Fruit fly (Drosophila melanogaster) whole organism, embryonic: Measurements from ENCODE around the gene trx.

Experiments used
- Abd-B ChIP-seq: fragments of 200-800 bp; sonication (Bioruptor generic); optimal IDR thresholded peaks from 2 replicates; lab custom pipeline; 2018; ENCODE audit warnings: missing biosample characterization, mild to moderate bottlenecking, missing genetic modification characterization, moderate library complexity
- Aef1 ChIP-seq: fragments of 200-800 bp; sonication (Bioruptor generic); IDR thresholded peaks from 3 replicates; pipeline ENCODE4 v1.3.6; 2022; ENCODE audit warnings: missing biosample characterization, missing genetic modification characterization
- Antp ChIP-seq: fragments of 200-800 bp; sonication (Bioruptor generic); optimal IDR thresholded peaks from 3 replicates; lab custom pipeline; 2016; ENCODE audit warnings: missing biosample characterization, missing genetic modification characterization
- BEAF-32 ChIP-seq: fragments of 200-800 bp; sonication (Bioruptor generic); optimal IDR thresholded peaks from 3 replicates; lab custom pipeline; 2017; ENCODE audit warnings: missing biosample characterization, missing genetic modification characterization, mild to moderate bottlenecking, moderate library complexity, missing genetic modification reagents
- CG12236 ChIP-seq: fragments of 200-800 bp; sonication (Bioruptor generic); optimal IDR thresholded peaks from 2 replicates; lab custom pipeline; 2016; ENCODE audit warnings: missing biosample characterization, missing genetic modification characterization
- CG12299 ChIP-seq: fragments of 200-800 bp; sonication (Bioruptor generic); optimal IDR thresholded peaks from 2 replicates; lab custom pipeline; 2018; ENCODE audit warnings: missing biosample characterization, mild to moderate bottlenecking, missing genetic modification characterization
- CG12391 ChIP-seq: fragments of 200-800 bp; sonication (Bioruptor generic); optimal IDR thresholded peaks from 3 replicates; lab custom pipeline; 2018; ENCODE audit warnings: missing biosample characterization, mild to moderate bottlenecking, missing genetic modification characterization, moderate library complexity
- CG13775 ChIP-seq: fragments of 200-800 bp; sonication (Bioruptor generic); optimal IDR thresholded peaks from 3 replicates; lab custom pipeline; 2017; ENCODE audit warnings: missing biosample characterization, mild to moderate bottlenecking, missing genetic modification characterization
- CG14710 ChIP-seq: fragments of 200-800 bp; sonication (Bioruptor generic); optimal IDR thresholded peaks from 3 replicates; lab custom pipeline; 2019; ENCODE audit warnings: missing biosample characterization, mild to moderate bottlenecking, missing genetic modification characterization, moderate library complexity
- CG1603 ChIP-seq: fragments of 200-800 bp; sonication (Bioruptor generic); optimal IDR thresholded peaks from 2 replicates; lab custom pipeline; 2019; ENCODE audit warnings: missing biosample characterization, mild to moderate bottlenecking, missing genetic modification characterization, moderate library complexity
- CG17829 ChIP-seq: fragments of 200-800 bp; optimal IDR thresholded peaks from 2 replicates; lab custom pipeline; 2019; ENCODE audit warnings: missing biosample characterization, mild to moderate bottlenecking, missing genetic modification characterization, moderate library complexity
- CG31441 ChIP-seq: fragments of 200-800 bp; sonication (Bioruptor generic); IDR thresholded peaks from 2 replicates; pipeline ENCODE4 v1.3.6; 2022; ENCODE audit warnings: missing biosample characterization, missing genetic modification characterization
- CG32532 ChIP-seq: fragments of 200-800 bp; sonication (Bioruptor generic); IDR thresholded peaks from 2 replicates; pipeline ENCODE4 v1.3.6; 2022; ENCODE audit warnings: missing biosample characterization, missing genetic modification characterization
- CG4707 ChIP-seq: fragments of 200-800 bp; sonication (Bioruptor generic); optimal IDR thresholded peaks from 2 replicates; lab custom pipeline; 2018; ENCODE audit warnings: missing biosample characterization, mild to moderate bottlenecking, missing genetic modification characterization, moderate library complexity
- CG6254 ChIP-seq: fragments of 200-800 bp; sonication (Bioruptor generic); optimal IDR thresholded peaks from 3 replicates; lab custom pipeline; 2017; ENCODE audit warnings: mild to moderate bottlenecking, missing biosample characterization, missing genetic modification reagents, missing genetic modification characterization
- CG7745 ChIP-seq: fragments of 200-800 bp; sonication (Bioruptor generic); optimal IDR thresholded peaks from 2 replicates; lab custom pipeline; 2018; ENCODE audit warnings: missing biosample characterization, mild to moderate bottlenecking, missing genetic modification characterization, moderate library complexity
- CG9215 ChIP-seq: fragments of 200-800 bp; sonication (Bioruptor generic); IDR thresholded peaks from 2 replicates; pipeline ENCODE4 v1.3.6; 2022; ENCODE audit warnings: missing biosample characterization, missing genetic modification characterization
- CG9609 ChIP-seq: fragments of 200-800 bp; sonication (Bioruptor generic); optimal IDR thresholded peaks from 3 replicates; lab custom pipeline; 2016; ENCODE audit warnings: missing biosample characterization, missing genetic modification characterization
- CG9932 ChIP-seq: fragments of 200-800 bp; sonication (Bioruptor generic); IDR thresholded peaks from 2 replicates; pipeline ENCODE4 v1.3.6; 2022; ENCODE audit warnings: missing biosample characterization, missing genetic modification characterization
- CkIIα-i1 ChIP-seq: fragments of 200-800 bp; sonication (Bioruptor generic); IDR thresholded peaks from 2 replicates; pipeline ENCODE4 v1.3.6; 2022; ENCODE audit warnings: missing biosample characterization, missing genetic modification characterization
- D19B ChIP-seq: fragments of 200-800 bp; sonication (Bioruptor generic); optimal IDR thresholded peaks from 2 replicates; lab custom pipeline; 2017; ENCODE audit warnings: missing biosample characterization, mild to moderate bottlenecking, missing genetic modification characterization
- Fer1 ChIP-seq: fragments of 200-800 bp; sonication (Bioruptor generic); optimal IDR thresholded peaks from 2 replicates; lab custom pipeline; 2017; ENCODE audit warnings: missing biosample characterization, mild to moderate bottlenecking, missing genetic modification characterization
- Fer2 ChIP-seq: fragments of 200-800 bp; sonication (Bioruptor generic); optimal IDR thresholded peaks from 2 replicates; lab custom pipeline; 2018; ENCODE audit warnings: missing biosample characterization, mild to moderate bottlenecking, missing genetic modification characterization, moderate library complexity
- Hand ChIP-seq: fragments of 200-800 bp; sonication (Bioruptor generic); optimal IDR thresholded peaks from 2 replicates; lab custom pipeline; 2017; ENCODE audit warnings: mild to moderate bottlenecking, missing biosample characterization, missing genetic modification reagents, missing genetic modification characterization
- Hmx ChIP-seq: fragments of 200-800 bp; sonication (Bioruptor generic); optimal IDR thresholded peaks from 2 replicates; lab custom pipeline; 2016; ENCODE audit warnings: missing biosample characterization, missing genetic modification characterization
- Jarid2 ChIP-seq: fragments of 200-800 bp; sonication (Bioruptor generic); optimal IDR thresholded peaks from 3 replicates; lab custom pipeline; 2017; ENCODE audit warnings: mild to moderate bottlenecking, missing biosample characterization, missing genetic modification reagents, missing genetic modification characterization
- NK7.1 ChIP-seq: fragments of 200-800 bp; sonication (Bioruptor generic); optimal IDR thresholded peaks from 3 replicates; lab custom pipeline; 2016; ENCODE audit warnings: missing biosample characterization, missing genetic modification characterization
- PHDP ChIP-seq: fragments of 200-800 bp; sonication (Bioruptor generic); optimal IDR thresholded peaks from 3 replicates; lab custom pipeline; 2018; ENCODE audit warnings: missing biosample characterization, mild to moderate bottlenecking, missing genetic modification characterization, moderate library complexity
- Pdp1 ChIP-seq, 2 experiments: fragments of 200-800 bp; sonication (Bioruptor generic); optimal IDR thresholded peaks; 3 replicates each; lab custom pipeline; 2016; ENCODE audit warnings: missing biosample characterization in 2 of 2, missing genetic modification characterization in 2 of 2, mild to moderate bottlenecking in 1 of 2, moderate library complexity in 1 of 2
- bigmax ChIP-seq: fragments of 200-800 bp; sonication (Bioruptor generic); optimal IDR thresholded peaks from 2 replicates; lab custom pipeline; 2018; ENCODE audit warnings: missing biosample characterization, mild to moderate bottlenecking, missing genetic modification characterization
- cato ChIP-seq: fragments of 200-800 bp; sonication (Bioruptor generic); optimal IDR thresholded peaks from 2 replicates; lab custom pipeline; 2016; ENCODE audit warnings: missing biosample characterization, missing genetic modification characterization, borderline replicate concordance
- chm ChIP-seq: fragments of 200-800 bp; sonication (Bioruptor generic); IDR thresholded peaks from 2 replicates; pipeline ENCODE4 v1.3.6; 2022; ENCODE audit warnings: missing biosample characterization, missing genetic modification characterization
- crol ChIP-seq: fragments of 200-800 bp; sonication (Bioruptor generic); IDR thresholded peaks from 2 replicates; pipeline ENCODE4 v1.3.6; 2022; ENCODE audit warnings: missing biosample characterization, missing genetic modification characterization
- danr ChIP-seq: fragments of 200-800 bp; sonication (Bioruptor generic); IDR thresholded peaks from 2 replicates; pipeline ENCODE4 v1.3.6; 2022; ENCODE audit warnings: missing biosample characterization, missing genetic modification characterization
- dysf ChIP-seq: fragments of 200-800 bp; sonication (Bioruptor generic); IDR thresholded peaks from 3 replicates; pipeline ENCODE4 v1.3.6; 2022; ENCODE audit warnings: missing biosample characterization, missing genetic modification characterization
- emc ChIP-seq: fragments of 200-800 bp; sonication (Bioruptor generic); optimal IDR thresholded peaks from 2 replicates; lab custom pipeline; 2016; ENCODE audit warnings: missing biosample characterization, missing genetic modification characterization
- gt ChIP-seq: fragments of 200-800 bp; sonication (Bioruptor generic); IDR thresholded peaks from 2 replicates; pipeline ENCODE4 v1.3.6; 2022; ENCODE audit warnings: missing biosample characterization, missing genetic modification characterization
- ham ChIP-seq: fragments of 200-800 bp; sonication (Bioruptor generic); IDR thresholded peaks from 2 replicates; pipeline ENCODE4 v1.3.6; 2022; ENCODE audit warnings: missing biosample characterization, missing genetic modification characterization
- kay ChIP-seq: fragments of 200-800 bp; sonication (Bioruptor generic); optimal IDR thresholded peaks from 2 replicates; lab custom pipeline; 2016; ENCODE audit warnings: missing biosample characterization, missing genetic modification characterization
- luna ChIP-seq: fragments of 200-800 bp; sonication (Bioruptor generic); optimal IDR thresholded peaks from 2 replicates; lab custom pipeline; 2016; ENCODE audit warnings: missing biosample characterization, missing genetic modification characterization
- nau ChIP-seq: fragments of 200-800 bp; sonication (Bioruptor generic); optimal IDR thresholded peaks from 3 replicates; lab custom pipeline; 2017; ENCODE audit warnings: missing biosample characterization, mild to moderate bottlenecking, missing genetic modification characterization, missing genetic modification reagents
- pita ChIP-seq: fragments of 200-800 bp; sonication (Bioruptor generic); optimal IDR thresholded peaks from 2 replicates; lab custom pipeline; 2017; ENCODE audit warnings: missing biosample characterization, mild to moderate bottlenecking, missing genetic modification characterization
- pnt ChIP-seq: fragments of 200-800 bp; sonication (Bioruptor generic); optimal IDR thresholded peaks from 3 replicates; lab custom pipeline; 2016; ENCODE audit warnings: missing biosample characterization, missing genetic modification characterization
- run ChIP-seq: fragments of 200-800 bp; sonication (Bioruptor generic); optimal IDR thresholded peaks from 3 replicates; lab custom pipeline; 2018; ENCODE audit warnings: missing biosample characterization, mild to moderate bottlenecking, missing genetic modification characterization
- slou ChIP-seq: fragments of 200-800 bp; sonication (Bioruptor generic); optimal IDR thresholded peaks from 3 replicates; lab custom pipeline; 2016; ENCODE audit warnings: missing biosample characterization, missing genetic modification characterization
- so ChIP-seq: fragments of 200-800 bp; sonication (Bioruptor generic); IDR thresholded peaks from 3 replicates; pipeline ENCODE4 v1.3.6; 2022; ENCODE audit warnings: missing biosample characterization, missing genetic modification characterization
- stwl ChIP-seq: fragments of 200-800 bp; sonication (Bioruptor generic); optimal IDR thresholded peaks from 3 replicates; lab custom pipeline; 2018; ENCODE audit warnings: missing biosample characterization, mild to moderate bottlenecking, missing genetic modification characterization, moderate library complexity
- tup ChIP-seq: fragments of 200-800 bp; sonication (Bioruptor generic); optimal IDR thresholded peaks from 2 replicates; lab custom pipeline; 2016; ENCODE audit warnings: missing biosample characterization, mild to moderate bottlenecking, missing genetic modification characterization, moderate library complexity
- wor ChIP-seq: fragments of 200-800 bp; sonication (Bioruptor generic); IDR thresholded peaks from 2 replicates; pipeline ENCODE4 v1.3.6; 2022; ENCODE audit warnings: missing biosample characterization, missing genetic modification characterization
- zen2 ChIP-seq: fragments of 200-800 bp; sonication (Bioruptor generic); IDR thresholded peaks from 3 replicates; pipeline ENCODE4 v1.3.6; 2022; ENCODE audit warnings: missing biosample characterization, missing genetic modification characterization; ENCODE audit not compliant: partially characterized antibody
- zf30C ChIP-seq: fragments of 200-800 bp; sonication (Bioruptor generic); optimal IDR thresholded peaks from 3 replicates; lab custom pipeline; 2018; ENCODE audit warnings: missing biosample characterization, mild to moderate bottlenecking, missing genetic modification characterization

Gene trx

dm6 chr3R:14315912-14316444, 29.3 kb upstream of the trx start, which contains the start of gene Set8 (continued):
- TF ChIP-seq CG32532 (no peak), wor (GFP tag; lab: Robert Waterston, UW) (no peak), CG1603 (tag; lab: Kevin White, UChicago) (no peak), danr (GFP tag; lab: Robert Waterston, UW) (no peak), CG9215 (GFP tag; lab: Robert Waterston, UW) (no peak), CG17829 (tag; lab: Kevin White, UChicago) (peak; percentile 5), bigmax (GFP tag; lab: Kevin White, UChicago) (no peak), CG12391 (tag; lab: Kevin White, UChicago) (peak; percentile 18), luna (GFP tag; lab: Kevin White, UChicago) (no peak), gt (GFP tag; lab: Robert Waterston, UW) (no peak), emc (GFP tag; lab: Kevin White, UChicago) (no peak), Hmx (no peak), PHDP (tag; lab: Kevin White, UChicago) (no peak), chm (GFP tag; lab: Robert Waterston, UW) (0 out of 2 replicates have a peak, but pooled peaks have one; percentile 28), zf30C (GFP tag; lab: Kevin White, UChicago) (no peak), Pdp1 (GFP tag; optimal IDR thresholded peaks at IDR 0.05; lab: Kevin White, UChicago) (no peak), zen2 (GFP tag; lab: Robert Waterston, UW) (no peak; the same call in 2 of the 3 replicates), so (GFP tag; lab: Robert Waterston, UW) (no peak), Abd-B (GFP tag; lab: Kevin White, UChicago) (no peak), CG4707 (GFP tag; lab: Kevin White, UChicago) (no peak), slou (GFP tag; lab: Kevin White, UChicago) (no peak), CG14710 (tag; lab: Kevin White, UChicago) (peak; percentile 66), D19B (GFP tag; lab: Kevin White, UChicago) (no peak), Jarid2 (GFP tag; lab: Kevin White, UChicago) (no peak), Fer2 (tag; lab: Kevin White, UChicago) (no peak), CG7745 (tag; lab: Kevin White, UChicago) (no peak), pnt (no peak), run (tag; lab: Kevin White, UChicago) (no peak), NK7.1 (GFP tag; lab: Kevin White, UChicago) (no peak), cato (GFP tag; lab: Kevin White, UChicago) (no peak), Antp (no peak), ham (GFP tag; lab: Robert Waterston, UW) (no peak), pita (GFP tag; lab: Kevin White, UChicago) (no peak), BEAF-32 (GFP tag; lab: Kevin White, UChicago) (peak; percentile 41), stwl (tag; lab: Kevin White, UChicago) (peak; percentile 99), CG13775 (GFP tag; lab: Kevin White, UChicago) (no peak), Hand (GFP tag; lab: Kevin White, UChicago) (no peak), CG12236 (GFP tag; lab: Kevin White, UChicago) (no peak), CG12299 (tag; lab: Kevin White, UChicago) (no peak), Aef1 (GFP tag; lab: Robert Waterston, UW) (0 out of 3 replicates have a peak, but pooled peaks have one; percentile 17), CG9932 (GFP tag; lab: Robert Waterston, UW) (no peak), CkIIα-i1 (no peak), kay (GFP tag; lab: Kevin White, UChicago) (no peak), CG9609 (GFP tag; lab: Kevin White, UChicago) (no peak), crol (GFP tag; lab: Robert Waterston, UW) (peak; percentile 97), dysf (GFP tag; lab: Robert Waterston, UW) (no peak), CG31441 (GFP tag; lab: Robert Waterston, UW) (no peak), nau (GFP tag; lab: Kevin White, UChicago) (no peak), tup (GFP tag; lab: Kevin White, UChicago) (no peak), CG6254 (GFP tag; lab: Kevin White, UChicago) (no peak), Fer1 (GFP tag; lab: Kevin White, UChicago) (peak; percentile 11)
